Worm (Caenorhabditis elegans) whole organism, L4/young adult: Measurements from ENCODE around the gene gnrr-4.

ENCODE experiments used
- W03F9.2 ChIP-seq: fragments of 150-350 bp; optimal IDR thresholded peaks from 2 replicates; lab custom pipeline; 2014; ENCODE audit warnings: missing biosample characterization, missing genetic modification characterization
- dao-5 ChIP-seq: sonication (generic microtip); optimal IDR thresholded peaks from 2 replicates; lab custom pipeline; 2016; ENCODE audit warnings: missing genotype, missing genetic modification characterization, moderate library complexity, missing compliant biosample characterization
- him-1 ChIP-seq: sonication (generic microtip); optimal IDR thresholded peaks from 2 replicates; lab custom pipeline; 2016; ENCODE audit warnings: missing genotype, missing genetic modification reagents, missing genetic modification characterization, missing compliant biosample characterization

The gnrr-4 gene

ce11 chrX:5709205-5709604 is 33.9 kb downstream of the gnrr-4 start:
- no peak for TF ChIP-seq dao-5 (tag; lab: Kevin White, UChicago)

DNA sequence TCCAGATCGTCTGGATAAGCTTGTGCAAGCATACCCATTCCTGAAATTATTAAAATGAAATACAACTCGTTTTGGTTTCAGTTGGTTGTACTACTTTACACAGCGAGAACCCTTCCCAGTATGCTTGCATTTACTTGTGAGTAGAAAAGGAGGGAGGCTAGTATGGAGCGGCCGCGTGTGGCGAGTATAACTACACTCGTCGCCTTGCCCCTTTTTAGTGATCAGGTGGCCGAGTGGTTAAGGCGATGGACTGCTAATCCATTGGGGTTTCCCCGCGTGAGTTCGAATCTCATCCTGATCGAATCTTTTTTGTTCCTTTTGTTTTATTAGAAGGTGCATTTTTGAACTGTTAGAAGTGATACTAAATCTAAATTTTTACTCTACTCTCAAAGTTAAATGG is 35.3 kb downstream of the gnrr-4 start:
- TF ChIP-seq dao-5 (tag; lab: Kevin White, UChicago) (peak; percentile 58), W03F9.2 (tag; lab: Kevin White, UChicago) (no peak)

DNA sequence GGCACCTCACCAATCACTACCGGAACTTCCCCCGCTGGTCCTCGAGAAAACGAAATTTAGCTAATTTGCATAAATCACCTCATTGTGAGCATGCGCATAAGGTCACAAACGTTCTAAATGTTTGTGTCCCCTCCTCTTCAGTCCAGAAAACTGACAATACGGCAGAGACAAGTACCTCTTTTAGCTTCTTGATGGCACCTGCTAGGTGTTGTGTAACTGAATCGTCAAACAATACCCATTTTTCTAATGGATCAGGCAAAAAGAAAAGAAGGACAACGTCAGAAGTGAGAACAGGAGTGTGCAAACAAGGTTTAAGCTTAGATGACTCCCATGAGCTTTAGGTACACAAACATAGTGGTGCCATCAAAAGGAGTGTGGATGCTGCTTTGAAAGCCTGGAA is 43.6 kb downstream of the gnrr-4 start:
- TF ChIP-seq W03F9.2 (tag; lab: Kevin White, UChicago) (no peak), him-1 (tag; lab: Kevin White, UChicago) (no peak), dao-5 (tag; lab: Kevin White, UChicago) (no peak)

ce11 chrX:5698419-5698818 is 44.7 kb downstream of the gnrr-4 start:
- TF ChIP-seq W03F9.2 (tag; lab: Kevin White, UChicago) (no peak), dao-5 (tag; lab: Kevin White, UChicago) (no peak), him-1 (tag; lab: Kevin White, UChicago) (no peak)

ce11 chrX:5697208-5697607 is 45.9 kb downstream of the gnrr-4 start, which contains the start of gene W01C8.5:
W01C8.5 (minus strand) TSS chrX:5697308.
- no peak for TF ChIP-seq dao-5 (tag; lab: Kevin White, UChicago)
- no peak for TF ChIP-seq W03F9.2 (tag; lab: Kevin White, UChicago)
- no peak for TF ChIP-seq him-1 (tag; lab: Kevin White, UChicago)

ce11 chrX:5696197-5696596 is 46.9 kb downstream of the gnrr-4 start:
- TF ChIP-seq W03F9.2 (tag; lab: Kevin White, UChicago), result no peak
- no peak for TF ChIP-seq him-1 (tag; lab: Kevin White, UChicago)
- no peak for TF ChIP-seq dao-5 (tag; lab: Kevin White, UChicago)

ce11 chrX:5695416-5695815 is 47.7 kb downstream of the gnrr-4 start:
- TF ChIP-seq dao-5 (tag; lab: Kevin White, UChicago) (no peak), him-1 (tag; lab: Kevin White, UChicago) (no peak), W03F9.2 (tag; lab: Kevin White, UChicago) (no peak)

- TF ChIP-seq dao-5 (tag; lab: Kevin White, UChicago) (no peak), him-1 (tag; lab: Kevin White, UChicago) (no peak), W03F9.2 (tag; lab: Kevin White, UChicago) (no peak)
Measured at ce11 chrX:5692099-5692498, 51.0 kb downstream of the gnrr-4 start, which contains the start of gene W01C8.1. W01C8.1 (plus strand) TSS chrX:5692399.

DNA sequence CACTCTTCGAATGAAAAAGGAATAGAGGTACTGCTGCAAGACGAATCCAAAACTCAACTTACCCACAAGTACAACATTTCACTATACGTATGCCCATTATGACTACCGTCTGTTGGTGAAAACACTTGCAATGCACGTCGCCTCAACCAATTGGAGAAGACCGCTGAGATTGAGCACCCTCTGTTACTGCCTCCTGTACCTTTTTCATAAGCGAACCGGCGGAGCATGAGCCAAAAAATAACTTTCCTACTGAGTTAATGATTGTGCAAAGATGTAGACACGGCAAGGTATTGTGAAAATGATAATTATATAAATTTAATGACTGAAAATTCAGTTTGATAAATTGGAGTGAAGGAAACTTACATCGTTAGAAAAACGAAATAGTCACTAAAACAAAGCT is 54.0 kb downstream of the gnrr-4 start:
- no peak for TF ChIP-seq him-1 (tag; lab: Kevin White, UChicago)
